Worm (Caenorhabditis elegans) whole organism, midembryonic: ENCODE data around the gene C26F1.1.

Source experiments
- T22C8.4 ChIP-seq: fragments of 200-800 bp; sonication (Bioruptor generic); IDR thresholded peaks from 2 replicates; pipeline ENCODE4 v1.3.6; 2022; ENCODE audit warnings: missing genetic modification characterization, missing compliant biosample characterization
- cog-1 ChIP-seq: sonication (generic microtip); optimal IDR thresholded peaks from 2 replicates; lab custom pipeline; 2016; ENCODE audit warnings: missing genetic modification characterization, missing compliant biosample characterization
- flt-1 ChIP-seq: fragments of 200-800 bp; sonication (Bioruptor generic); IDR thresholded peaks from 2 replicates; pipeline ENCODE4 v1.3.6; 2022; ENCODE audit warnings: missing genetic modification characterization, missing compliant biosample characterization
- klf-2 ChIP-seq: fragments of 200-800 bp; sonication (Bioruptor generic); conservative IDR thresholded peaks from 2 replicates; pipeline ENCODE4 v1.3.6; 2022; ENCODE audit warnings: missing genetic modification reagents, missing genetic modification characterization, missing compliant biosample characterization
- med-1 ChIP-seq: sonication (generic microtip); optimal IDR thresholded peaks from 2 replicates; lab custom pipeline; 2017; ENCODE audit warnings: missing genetic modification characterization, mild to moderate bottlenecking, missing compliant biosample characterization, antibody characterized with exemption, missing genetic modification reagents; ENCODE audit not compliant: insufficient read depth
- ref-1 ChIP-seq: fragments of 200-800 bp; sonication (Bioruptor generic); conservative IDR thresholded peaks from 2 replicates; pipeline ENCODE4 v1.3.6; 2022; ENCODE audit warnings: missing genetic modification reagents, missing genetic modification characterization, missing compliant biosample characterization
- tab-1 ChIP-seq: fragments of 200-800 bp; sonication (Bioruptor generic); IDR thresholded peaks from 2 replicates; pipeline ENCODE4 v1.3.6; 2022; ENCODE audit warnings: missing genetic modification characterization, missing compliant biosample characterization
- ztf-23 ChIP-seq: fragments of 200-800 bp; sonication (Bioruptor generic); IDR thresholded peaks from 2 replicates; pipeline ENCODE4 v1.3.6; 2022; ENCODE audit warnings: missing genetic modification reagents, missing genetic modification characterization, missing compliant biosample characterization
- ztf-29 ChIP-seq: fragments of 200-800 bp; sonication (Bioruptor generic); IDR thresholded peaks from 2 replicates; pipeline ENCODE4 v1.3.6; 2022; ENCODE audit warnings: missing genetic modification reagents, missing genetic modification characterization, missing compliant biosample characterization

C26F1.1 gene

ce11 chrV:7749708-7750107, 35.5 kb upstream of the C26F1.1 start:
- TF ChIP-seq T22C8.4 (GFP tag; lab: Robert Waterston, UW): no peak
- TF ChIP-seq cog-1 (tag; lab: Kevin White, UChicago): no peak
- TF ChIP-seq ztf-29 (GFP tag; lab: Robert Waterston, UW): no peak
- TF ChIP-seq flt-1 (GFP tag; lab: Robert Waterston, UW): no peak
- TF ChIP-seq ztf-23 (GFP tag; lab: Robert Waterston, UW): no peak
- no peak for TF ChIP-seq ref-1 (GFP tag; lab: Robert Waterston, UW)
- no peak for TF ChIP-seq tab-1 (GFP tag; lab: Robert Waterston, UW)
- no peak for TF ChIP-seq klf-2 (GFP tag; lab: Robert Waterston, UW)
- no peak for TF ChIP-seq med-1 (GFP tag; lab: Kevin White, UChicago)

DNA sequence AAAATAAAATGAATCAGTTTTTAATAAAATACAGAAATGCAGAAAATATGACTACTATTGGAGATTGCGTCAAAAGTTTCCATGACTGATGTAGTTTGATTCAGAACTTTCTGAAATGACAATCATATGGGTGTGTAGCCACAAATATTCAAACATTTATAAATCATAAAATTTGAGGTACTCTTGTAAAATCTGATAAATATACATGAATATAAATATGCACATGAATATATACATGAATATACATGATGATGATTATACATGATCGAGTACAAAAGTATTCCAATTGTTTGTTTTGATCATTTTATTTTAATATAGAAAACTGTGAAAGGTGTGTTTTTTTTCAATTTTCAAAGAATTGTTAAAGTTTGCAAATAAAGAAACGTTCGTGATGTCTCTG, 30.7 kb upstream of the C26F1.1 start, which contains the start of gene T05B11.4:
TSS of gene T05B11.4 (minus strand) at position 101 of the 400 bp plus-strand sequence.
- no peak for TF ChIP-seq cog-1 (tag; lab: Kevin White, UChicago)
- no peak for TF ChIP-seq T22C8.4 (GFP tag; lab: Robert Waterston, UW)
- TF ChIP-seq med-1 (GFP tag; lab: Kevin White, UChicago): no peak
- TF ChIP-seq ref-1 (GFP tag; lab: Robert Waterston, UW): no peak
- TF ChIP-seq klf-2 (GFP tag; lab: Robert Waterston, UW): no peak
- TF ChIP-seq flt-1 (GFP tag; lab: Robert Waterston, UW): no peak
- no peak for TF ChIP-seq tab-1 (GFP tag; lab: Robert Waterston, UW)
- no peak for TF ChIP-seq ztf-23 (GFP tag; lab: Robert Waterston, UW)
- no peak for TF ChIP-seq ztf-29 (GFP tag; lab: Robert Waterston, UW)

ce11 chrV:7755991-7756390, 29.2 kb upstream of the C26F1.1 start:
- TF ChIP-seq klf-2 (GFP tag; lab: Robert Waterston, UW) (no peak), cog-1 (tag; lab: Kevin White, UChicago) (no peak), T22C8.4 (GFP tag; lab: Robert Waterston, UW) (no peak), ref-1 (GFP tag; lab: Robert Waterston, UW) (no peak), med-1 (GFP tag; lab: Kevin White, UChicago) (no peak), flt-1 (GFP tag; lab: Robert Waterston, UW) (no peak)

ce11 chrV:7759270-7759669, 25.9 kb upstream of the C26F1.1 start:
- TF ChIP-seq ref-1 (GFP tag; lab: Robert Waterston, UW): no peak
- no peak for TF ChIP-seq med-1 (GFP tag; lab: Kevin White, UChicago)

DNA sequence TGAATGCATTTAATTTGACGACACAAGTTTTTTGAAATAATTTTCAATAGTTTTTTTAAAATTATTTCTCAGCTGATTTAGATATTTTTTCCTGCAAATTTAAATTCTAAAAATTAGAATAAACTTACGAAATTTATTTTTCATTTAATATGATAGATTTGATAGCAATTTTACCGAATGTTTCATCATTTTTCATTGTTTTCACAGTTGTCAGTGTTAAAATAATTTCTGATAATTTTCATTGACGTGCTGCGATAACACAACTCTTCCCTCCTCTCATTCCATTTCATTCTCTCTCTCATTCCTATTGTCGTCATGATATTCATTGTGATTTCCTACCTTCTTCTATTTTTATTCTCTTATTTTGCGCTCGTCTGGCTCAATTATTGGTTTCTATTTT, 25.0 kb upstream of the C26F1.1 start, which contains the start of gene hint-3:
TSS of gene hint-3 (plus strand) at position 301 of the 400 bp plus-strand sequence.
- TF ChIP-seq klf-2 (GFP tag; lab: Robert Waterston, UW): no peak
- TF ChIP-seq ztf-23 (GFP tag; lab: Robert Waterston, UW): no peak
- TF ChIP-seq ztf-29 (GFP tag; lab: Robert Waterston, UW): no peak
- no peak for TF ChIP-seq T22C8.4 (GFP tag; lab: Robert Waterston, UW)
- TF ChIP-seq tab-1 (GFP tag; lab: Robert Waterston, UW): no peak
- TF ChIP-seq flt-1 (GFP tag; lab: Robert Waterston, UW): no peak
- TF ChIP-seq cog-1 (tag; lab: Kevin White, UChicago): no peak
- TF ChIP-seq med-1 (GFP tag; lab: Kevin White, UChicago): no peak
- TF ChIP-seq ref-1 (GFP tag; lab: Robert Waterston, UW): no peak

- TF ChIP-seq flt-1 (GFP tag; lab: Robert Waterston, UW) (no peak), ref-1 (GFP tag; lab: Robert Waterston, UW) (no peak), klf-2 (GFP tag; lab: Robert Waterston, UW) (no peak), tab-1 (GFP tag; lab: Robert Waterston, UW) (no peak), T22C8.4 (GFP tag; lab: Robert Waterston, UW) (no peak), cog-1 (tag; lab: Kevin White, UChicago) (no peak), ztf-23 (GFP tag; lab: Robert Waterston, UW) (no peak), ztf-29 (GFP tag; lab: Robert Waterston, UW) (no peak), med-1 (GFP tag; lab: Kevin White, UChicago) (no peak)
Measured at ce11 chrV:7761906-7762305, 23.3 kb upstream of the C26F1.1 start.

- no peak for TF ChIP-seq ztf-23 (GFP tag; lab: Robert Waterston, UW)
- no peak for TF ChIP-seq flt-1 (GFP tag; lab: Robert Waterston, UW)
Measured at ce11 chrV:7770961-7771360, 14.3 kb upstream of the C26F1.1 start, which contains the start of gene frpr-3. frpr-3 (plus strand) TSS chrV:7771261.

DNA sequence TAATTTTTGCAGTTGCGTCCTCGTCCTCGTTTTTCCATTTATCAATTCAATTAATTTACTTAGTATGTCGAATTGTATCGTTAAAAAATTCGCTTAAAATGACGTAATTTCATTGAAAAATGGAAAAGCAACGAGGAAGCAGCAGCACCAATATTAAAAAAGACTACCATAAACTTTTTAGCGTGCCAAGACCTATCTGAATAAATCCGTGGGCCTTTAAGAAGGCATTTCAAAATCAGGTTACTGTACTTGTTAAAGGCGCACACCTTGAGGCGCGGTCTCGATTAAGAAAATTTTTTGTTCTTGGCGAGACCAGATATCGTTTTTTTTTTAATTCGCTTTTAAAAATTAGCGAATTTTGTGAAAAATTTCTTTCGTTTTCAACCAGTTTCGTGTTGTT, 11.6 kb upstream of the C26F1.1 start:
- TF ChIP-seq ztf-23 (GFP tag; lab: Robert Waterston, UW) (no peak), med-1 (GFP tag; lab: Kevin White, UChicago) (no peak), ztf-29 (GFP tag; lab: Robert Waterston, UW) (no peak), tab-1 (GFP tag; lab: Robert Waterston, UW) (no peak), T22C8.4 (GFP tag; lab: Robert Waterston, UW) (no peak), klf-2 (GFP tag; lab: Robert Waterston, UW) (no peak), ref-1 (GFP tag; lab: Robert Waterston, UW) (no peak), cog-1 (tag; lab: Kevin White, UChicago) (no peak), flt-1 (GFP tag; lab: Robert Waterston, UW) (no peak)

DNA sequence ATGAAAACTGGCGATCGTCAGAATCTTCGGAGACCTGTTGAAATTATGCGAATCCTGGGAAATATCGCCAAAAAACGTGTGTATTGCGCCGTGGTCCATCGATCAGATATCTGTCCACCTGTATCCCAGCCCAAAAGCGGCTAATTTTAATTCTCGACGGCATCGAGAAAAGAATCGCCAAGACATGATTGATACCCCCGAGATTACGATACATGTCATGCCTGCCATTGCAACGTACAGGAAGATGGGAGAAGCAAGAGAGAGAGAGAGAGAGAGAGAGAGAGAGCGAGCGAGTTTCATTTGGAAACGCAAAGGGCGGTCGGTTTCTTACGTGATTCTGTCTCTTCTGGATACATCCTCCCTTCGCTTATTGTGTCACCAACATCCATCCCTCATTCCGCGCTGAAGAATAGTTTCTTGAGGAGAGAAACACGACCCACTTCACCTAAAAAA, 11.0 kb upstream of the C26F1.1 start, which contains the start of gene grl-10:
TSS of gene grl-10 (plus strand) at position 403 of the 453 bp plus-strand sequence.
- TF ChIP-seq flt-1 (GFP tag; lab: Robert Waterston, UW) (no peak), T22C8.4 (GFP tag; lab: Robert Waterston, UW) (no peak), tab-1 (GFP tag; lab: Robert Waterston, UW) (no peak), ztf-23 (GFP tag; lab: Robert Waterston, UW) (no peak), klf-2 (GFP tag; lab: Robert Waterston, UW) (no peak), cog-1 (tag; lab: Kevin White, UChicago) (no peak), ref-1 (GFP tag; lab: Robert Waterston, UW) (no peak), med-1 (GFP tag; lab: Kevin White, UChicago) (no peak), ztf-29 (GFP tag; lab: Robert Waterston, UW) (no peak)
